Worm (Caenorhabditis elegans): ENCODE data around the gene lir-1.

Gene lir-1

DNA sequence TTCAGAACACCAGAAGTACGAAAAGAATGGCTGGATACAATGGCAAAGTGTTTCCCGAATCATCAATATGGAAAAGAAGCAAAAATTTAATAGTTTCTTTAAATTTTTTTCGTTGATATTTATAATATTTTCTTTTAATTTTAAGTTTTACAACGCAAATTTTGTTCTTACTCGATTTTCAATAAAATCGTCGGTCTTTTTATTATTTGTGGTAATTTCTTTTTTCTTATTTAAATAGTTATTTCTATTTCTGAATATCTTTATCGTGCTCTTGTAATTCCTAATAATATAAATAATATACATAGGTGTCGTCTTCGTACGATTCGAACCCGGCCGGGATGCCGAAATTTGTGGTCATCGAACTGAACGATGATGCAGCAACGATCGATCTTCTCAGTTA is at the start of gene lir-1:
lir-1 (plus strand) TSS at position 301 of the 400 bp plus-strand sequence.
- TF ChIP-seq W03F9.2 (tag; optimal IDR thresholded peaks at IDR 0.05) (no peak), dao-5 (tag; optimal IDR thresholded peaks at IDR 0.05) (no peak)

- TF ChIP-seq dao-5 (tag; optimal IDR thresholded peaks at IDR 0.05) (no peak), him-1 (tag; optimal IDR thresholded peaks at IDR 0.05) (no peak), W03F9.2 (tag; optimal IDR thresholded peaks at IDR 0.05) (no peak)
These were observed 48.3 kb upstream of the lir-1 start for ce11 chrII:7623466-7623865.

- TF ChIP-seq him-1 (tag; optimal IDR thresholded peaks at IDR 0.05): no peak
- TF ChIP-seq W03F9.2 (tag; optimal IDR thresholded peaks at IDR 0.05): no peak
- no peak for TF ChIP-seq dao-5 (tag; optimal IDR thresholded peaks at IDR 0.05)
These were observed 47.5 kb upstream of the lir-1 start for ce11 chrII:7624272-7624671.

ce11 chrII:7624995-7625394 is 46.8 kb upstream of the lir-1 start:
- TF ChIP-seq W03F9.2 (tag; optimal IDR thresholded peaks at IDR 0.05) (no peak), him-1 (tag; optimal IDR thresholded peaks at IDR 0.05) (no peak), dao-5 (tag; optimal IDR thresholded peaks at IDR 0.05) (no peak)

- TF ChIP-seq W03F9.2 (tag; optimal IDR thresholded peaks at IDR 0.05): no peak
- TF ChIP-seq dao-5 (tag; optimal IDR thresholded peaks at IDR 0.05): no peak
- no peak for TF ChIP-seq him-1 (tag; optimal IDR thresholded peaks at IDR 0.05)
These were observed 43.2 kb upstream of the lir-1 start for ce11 chrII:7628640-7629039.

DNA sequence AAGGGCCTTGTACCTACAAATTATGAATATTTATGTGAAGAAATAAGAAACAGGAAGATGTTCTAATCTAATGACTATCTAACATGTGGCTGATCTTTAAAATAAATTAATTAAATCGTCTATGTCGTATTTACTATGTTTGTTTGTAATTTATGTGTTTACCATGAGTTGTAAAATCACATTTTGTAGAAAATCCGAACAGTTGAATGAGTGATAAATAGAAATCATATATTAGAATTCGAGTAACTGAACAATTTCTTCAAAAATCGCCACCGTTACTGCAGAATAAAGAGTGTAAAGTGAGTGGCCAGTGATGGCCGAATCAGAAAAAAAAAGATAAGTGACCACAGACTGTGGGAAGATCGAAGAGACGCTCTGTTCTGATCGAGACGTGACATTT is 41.8 kb upstream of the lir-1 start:
- no peak for TF ChIP-seq dao-5 (tag; optimal IDR thresholded peaks at IDR 0.05)

- no peak for TF ChIP-seq W03F9.2 (tag; optimal IDR thresholded peaks at IDR 0.05)
- TF ChIP-seq dao-5 (tag; optimal IDR thresholded peaks at IDR 0.05): no peak
- no peak for TF ChIP-seq him-1 (tag; optimal IDR thresholded peaks at IDR 0.05)
These were observed 40.6 kb upstream of the lir-1 start for ce11 chrII:7631171-7631570.

DNA sequence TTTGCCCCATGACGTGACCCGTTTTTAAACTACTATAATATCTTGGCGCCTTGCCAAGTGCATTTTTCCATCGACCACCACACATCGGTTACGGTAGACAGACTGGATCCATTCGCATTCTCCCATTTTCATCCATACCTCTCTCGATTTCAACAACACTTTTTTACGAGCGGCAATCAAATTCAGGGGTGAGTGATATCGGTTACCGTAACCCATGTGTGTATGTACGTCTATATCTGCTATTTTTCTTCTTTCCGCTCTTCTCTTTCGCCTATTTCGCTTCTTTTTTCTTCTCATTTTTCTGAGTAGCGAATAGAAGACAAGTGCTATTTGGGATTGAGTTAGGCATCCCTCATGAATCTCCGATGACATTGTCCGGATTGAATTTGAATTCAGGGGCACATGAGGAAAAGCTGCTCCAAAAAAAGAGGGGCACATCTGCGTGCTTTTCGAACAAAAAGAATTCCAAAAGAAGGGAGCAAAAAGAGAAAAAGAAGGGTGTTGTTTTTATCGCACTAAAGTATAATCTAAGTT is 40.1 kb upstream of the lir-1 start:
- TF ChIP-seq him-1 (tag; optimal IDR thresholded peaks at IDR 0.05): no peak
- TF ChIP-seq dao-5 (tag; optimal IDR thresholded peaks at IDR 0.05): no peak
- no peak for TF ChIP-seq W03F9.2 (tag; optimal IDR thresholded peaks at IDR 0.05)

DNA sequence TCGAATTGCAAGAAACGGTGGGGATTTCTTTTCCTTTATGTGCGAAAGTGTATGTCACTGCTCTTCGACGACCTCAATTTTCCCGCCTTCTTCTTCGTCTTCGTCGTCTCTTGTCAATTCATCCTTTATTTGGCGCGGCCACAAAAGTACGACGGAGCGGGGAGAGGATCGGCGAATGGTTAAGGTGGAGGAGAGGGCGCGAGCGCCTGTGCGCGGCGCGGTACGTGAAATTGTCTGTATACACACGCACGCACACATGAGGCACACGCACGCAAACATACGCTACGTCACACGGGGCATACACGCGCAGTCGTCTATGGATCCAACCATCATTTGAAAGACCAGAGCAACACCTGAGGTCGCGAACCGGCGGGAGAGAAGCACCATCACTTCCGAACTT is 36.5 kb upstream of the lir-1 start:
- TF ChIP-seq him-1 (tag; optimal IDR thresholded peaks at IDR 0.05) (no peak), dao-5 (tag; optimal IDR thresholded peaks at IDR 0.05) (no peak), W03F9.2 (tag; optimal IDR thresholded peaks at IDR 0.05) (no peak)

- no peak for TF ChIP-seq him-1 (tag; optimal IDR thresholded peaks at IDR 0.05)
- TF ChIP-seq W03F9.2 (tag; optimal IDR thresholded peaks at IDR 0.05): no peak
- TF ChIP-seq dao-5 (tag; optimal IDR thresholded peaks at IDR 0.05): no peak
These were observed 34.9 kb upstream of the lir-1 start for ce11 chrII:7636941-7637340.

ce11 chrII:7639036-7639435 is 32.8 kb upstream of the lir-1 start:
- TF ChIP-seq him-1 (tag; optimal IDR thresholded peaks at IDR 0.05) (no peak), dao-5 (tag; optimal IDR thresholded peaks at IDR 0.05) (no peak), W03F9.2 (tag; optimal IDR thresholded peaks at IDR 0.05) (no peak)

DNA sequence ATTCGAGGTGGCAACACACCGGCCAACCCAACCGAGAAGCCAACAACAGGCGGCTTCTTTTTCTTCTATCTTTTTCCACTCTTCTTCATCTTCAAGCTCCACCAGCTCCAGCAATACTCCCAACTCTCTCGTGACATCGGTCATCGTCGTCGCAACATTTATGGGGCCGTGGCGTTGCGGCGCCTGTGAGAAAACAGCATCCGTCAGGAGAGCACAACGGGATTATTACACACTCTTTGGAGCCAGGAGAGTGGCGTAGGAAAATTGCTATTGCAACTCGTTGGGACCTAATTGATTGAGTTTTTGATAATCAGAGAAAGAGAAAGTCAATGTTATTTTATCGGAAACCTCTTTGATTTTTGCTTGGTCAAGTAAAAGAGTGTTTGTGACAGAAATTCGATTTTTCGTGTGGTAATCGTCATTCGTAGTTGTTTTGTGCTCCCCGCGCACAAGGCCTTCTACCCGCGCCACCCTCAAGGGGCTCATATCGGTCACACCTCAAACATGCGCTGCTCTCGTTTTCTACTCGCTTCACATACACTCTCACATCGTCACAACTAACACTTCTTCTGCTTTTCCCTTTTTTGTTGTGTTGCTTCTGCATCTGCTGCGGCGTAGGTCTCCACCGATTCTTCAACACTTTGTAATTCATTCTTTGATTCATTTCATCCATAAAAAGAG is 31.5 kb upstream of the lir-1 start:
- TF ChIP-seq W03F9.2 (tag; optimal IDR thresholded peaks at IDR 0.05): no peak
- TF ChIP-seq dao-5 (tag; optimal IDR thresholded peaks at IDR 0.05): no peak
- no peak for TF ChIP-seq him-1 (tag; optimal IDR thresholded peaks at IDR 0.05)

ce11 chrII:7642016-7642653 is 29.7 kb upstream of the lir-1 start:
- no peak for TF ChIP-seq dao-5 (tag; optimal IDR thresholded peaks at IDR 0.05)
- peak; percentile 81 for TF ChIP-seq him-1 (tag; optimal IDR thresholded peaks at IDR 0.05)

- no peak for TF ChIP-seq him-1 (tag; optimal IDR thresholded peaks at IDR 0.05)
- TF ChIP-seq dao-5 (tag; optimal IDR thresholded peaks at IDR 0.05): no peak
- no peak for TF ChIP-seq W03F9.2 (tag; optimal IDR thresholded peaks at IDR 0.05)
These were observed 28.6 kb upstream of the lir-1 start for ce11 chrII:7643214-7643613.

- TF ChIP-seq him-1 (tag; optimal IDR thresholded peaks at IDR 0.05): no peak
- no peak for TF ChIP-seq dao-5 (tag; optimal IDR thresholded peaks at IDR 0.05)
- no peak for TF ChIP-seq W03F9.2 (tag; optimal IDR thresholded peaks at IDR 0.05)
These were observed 20.6 kb upstream of the lir-1 start, which contains the start of gene pde-4 for ce11 chrII:7651171-7651570. Gene pde-4 (minus strand): TSS chrII:7651246.
